Fruit fly (Drosophila melanogaster) whole organism, embryonic: ENCODE data around the gene CG15347.

Experiments
- Ada2b ChIP-seq: fragments of 200-800 bp; sonication (Bioruptor generic); IDR thresholded peaks from 2 replicates; pipeline ENCODE4 v1.3.6; 2022; ENCODE audit warnings: missing biosample characterization, missing genetic modification characterization
- Awh ChIP-seq: fragments of 200-800 bp; sonication (Bioruptor generic); IDR thresholded peaks from 2 replicates; pipeline ENCODE4, ENCODE4 v1.3.6; 2022; ENCODE audit warnings: missing biosample characterization, missing genetic modification characterization
- CG10543 ChIP-seq: fragments of 200-800 bp; sonication (Bioruptor generic); optimal IDR thresholded peaks from 3 replicates; lab custom pipeline; 2017; ENCODE audit warnings: missing biosample characterization, mild to moderate bottlenecking, missing genetic modification characterization, moderate library complexity
- CG11456 ChIP-seq: fragments of 200-800 bp; sonication (Bioruptor generic); IDR thresholded peaks from 3 replicates; pipeline ENCODE4 v1.3.6; 2022; ENCODE audit warnings: missing biosample characterization, missing genetic modification characterization
- CG11504 ChIP-seq: fragments of 200-800 bp; sonication (Bioruptor generic); optimal IDR thresholded peaks from 3 replicates; lab custom pipeline; 2019; ENCODE audit warnings: missing biosample characterization, mild to moderate bottlenecking, missing genetic modification characterization, moderate library complexity
- CG12071 ChIP-seq: fragments of 200-800 bp; sonication (Bioruptor generic); optimal IDR thresholded peaks from 3 replicates; lab custom pipeline; 2018; ENCODE audit warnings: missing biosample characterization, mild to moderate bottlenecking, missing genetic modification characterization
- CG12104 ChIP-seq: fragments of 200-800 bp; sonication (Bioruptor generic); optimal IDR thresholded peaks from 3 replicates; lab custom pipeline; 2016; ENCODE audit warnings: missing biosample characterization, missing genetic modification characterization
- CG15011 ChIP-seq: fragments of 200-800 bp; sonication (Bioruptor generic); optimal IDR thresholded peaks from 3 replicates; lab custom pipeline; 2018; ENCODE audit warnings: missing biosample characterization, mild to moderate bottlenecking, missing genetic modification characterization
- CG15696 ChIP-seq: fragments of 200-800 bp; sonication (Bioruptor generic); optimal IDR thresholded peaks from 2 replicates; lab custom pipeline; 2019; ENCODE audit warnings: missing biosample characterization, mild to moderate bottlenecking, missing genetic modification characterization, moderate library complexity
- CG16813 ChIP-seq: fragments of 200-800 bp; sonication (Bioruptor generic); IDR thresholded peaks from 3 replicates; pipeline ENCODE4 v1.3.6; 2022; ENCODE audit warnings: missing biosample characterization, missing genetic modification characterization; ENCODE audit not compliant: partially characterized antibody
- CG17186 ChIP-seq: fragments of 200-800 bp; sonication (Bioruptor generic); optimal IDR thresholded peaks from 3 replicates; lab custom pipeline; 2017; ENCODE audit warnings: missing biosample characterization, missing genetic modification reagents, missing genetic modification characterization
- CG17359 ChIP-seq: fragments of 200-800 bp; sonication (Bioruptor generic); optimal IDR thresholded peaks from 3 replicates; lab custom pipeline; 2018; ENCODE audit warnings: missing biosample characterization, mild to moderate bottlenecking, missing genetic modification characterization, moderate library complexity
- CG17361 ChIP-seq: fragments of 200-800 bp; sonication (Bioruptor generic); IDR thresholded peaks from 3 replicates; pipeline ENCODE4 v1.3.6; 2022; ENCODE audit warnings: missing biosample characterization, missing genetic modification characterization
- CG17612 ChIP-seq: fragments of 200-800 bp; sonication (Bioruptor generic); IDR thresholded peaks from 2 replicates; pipeline ENCODE4 v1.3.6; 2022; ENCODE audit warnings: missing biosample characterization, missing genetic modification characterization
- CG18619 ChIP-seq: fragments of 200-800 bp; sonication (Bioruptor generic); optimal IDR thresholded peaks from 3 replicates; lab custom pipeline; 2017; ENCODE audit warnings: missing biosample characterization, mild to moderate bottlenecking, missing genetic modification characterization
- CG3163 ChIP-seq: fragments of 200-800 bp; sonication (Bioruptor generic); optimal IDR thresholded peaks from 3 replicates; lab custom pipeline; 2016; ENCODE audit warnings: missing biosample characterization, missing genetic modification characterization
- CG32532 ChIP-seq: fragments of 200-800 bp; sonication (Bioruptor generic); IDR thresholded peaks from 2 replicates; pipeline ENCODE4 v1.3.6; 2022; ENCODE audit warnings: missing biosample characterization, missing genetic modification characterization
- CG32767 ChIP-seq: fragments of 200-800 bp; sonication (Bioruptor generic); IDR thresholded peaks from 2 replicates; pipeline ENCODE4 v1.3.6; 2022; ENCODE audit warnings: missing biosample characterization, missing genetic modification characterization
- CG33213 ChIP-seq: fragments of 200-800 bp; sonication (Bioruptor generic); optimal IDR thresholded peaks from 3 replicates; lab custom pipeline; 2016; ENCODE audit warnings: missing biosample characterization, missing genetic modification characterization
- CG34422 ChIP-seq: fragments of 200-800 bp; sonication (Bioruptor generic); IDR thresholded peaks from 3 replicates; pipeline ENCODE4 v1.3.6; 2022; ENCODE audit warnings: missing biosample characterization, missing genetic modification characterization
- CG4282 ChIP-seq: fragments of 200-800 bp; sonication (Bioruptor generic); optimal IDR thresholded peaks from 2 replicates; lab custom pipeline; 2016; ENCODE audit warnings: missing biosample characterization, missing genetic modification characterization
- CG4404 ChIP-seq: fragments of 200-800 bp; sonication (Bioruptor generic); IDR thresholded peaks from 2 replicates; pipeline ENCODE4 v1.3.6; 2022; ENCODE audit warnings: missing biosample characterization, missing genetic modification characterization
- CG6272 ChIP-seq: fragments of 200-800 bp; sonication (Bioruptor generic); IDR thresholded peaks from 2 replicates; pipeline ENCODE4 v1.3.6; 2022; ENCODE audit warnings: missing biosample characterization, missing genetic modification characterization
- CrebB ChIP-seq: fragments of 200-800 bp; sonication (Bioruptor generic); optimal IDR thresholded peaks from 3 replicates; lab custom pipeline; 2018; ENCODE audit warnings: missing biosample characterization, mild to moderate bottlenecking, missing genetic modification characterization
- Gsc ChIP-seq: fragments of 200-800 bp; sonication (Bioruptor generic); IDR thresholded peaks from 2 replicates; pipeline ENCODE4 v1.3.6; 2022; ENCODE audit warnings: missing biosample characterization, missing genetic modification characterization
- Lhr ChIP-seq: fragments of 200-800 bp; sonication (Bioruptor generic); optimal IDR thresholded peaks from 3 replicates; lab custom pipeline; 2017; ENCODE audit warnings: mild to moderate bottlenecking, missing biosample characterization, missing genetic modification reagents, missing genetic modification characterization
- Lim3 ChIP-seq: fragments of 200-800 bp; sonication (Bioruptor generic); IDR thresholded peaks from 2 replicates; pipeline ENCODE4 v1.3.6; 2022; ENCODE audit warnings: missing biosample characterization, missing genetic modification characterization
- NK7.1 ChIP-seq: fragments of 200-800 bp; sonication (Bioruptor generic); optimal IDR thresholded peaks from 3 replicates; lab custom pipeline; 2016; ENCODE audit warnings: missing biosample characterization, missing genetic modification characterization
- Nf-YB ChIP-seq: fragments of 200-800 bp; sonication (Bioruptor generic); optimal IDR thresholded peaks from 3 replicates; lab custom pipeline; 2019; ENCODE audit warnings: missing biosample characterization, mild to moderate bottlenecking, missing genetic modification characterization, moderate library complexity
- Nf-YC ChIP-seq: fragments of 200-800 bp; optimal IDR thresholded peaks from 3 replicates; lab custom pipeline; 2019; ENCODE audit warnings: missing biosample characterization, mild to moderate bottlenecking, missing genetic modification characterization, moderate library complexity
- Ravus ChIP-seq: fragments of 200-800 bp; sonication (Bioruptor generic); IDR thresholded peaks from 2 replicates; pipeline ENCODE4 v1.3.6; 2022; ENCODE audit warnings: missing biosample characterization, missing genetic modification characterization
- Six4 ChIP-seq: fragments of 200-800 bp; sonication (Bioruptor generic); optimal IDR thresholded peaks from 2 replicates; lab custom pipeline; 2016; ENCODE audit warnings: missing biosample characterization, missing genetic modification characterization
- Sry-δ ChIP-seq: fragments of 200-800 bp; sonication (Bioruptor generic); optimal IDR thresholded peaks from 2 replicates; lab custom pipeline; 2016; ENCODE audit warnings: missing biosample characterization, missing genetic modification characterization
- ara ChIP-seq: fragments of 200-800 bp; sonication (Bioruptor generic); IDR thresholded peaks from 2 replicates; pipeline ENCODE4 v1.3.6; 2022; ENCODE audit warnings: missing biosample characterization, missing genetic modification characterization
- bbx ChIP-seq: fragments of 200-800 bp; sonication (Bioruptor generic); IDR thresholded peaks from 2 replicates; pipeline ENCODE4 v1.3.6; 2022; ENCODE audit warnings: missing biosample characterization, missing genetic modification characterization; ENCODE audit not compliant: partially characterized antibody
- br ChIP-seq: fragments of >200 bp; optimal IDR thresholded peaks from 2 replicates; lab custom pipeline; 2017
- btn ChIP-seq: fragments of 200-800 bp; sonication (Bioruptor generic); optimal IDR thresholded peaks from 2 replicates; lab custom pipeline; 2016; ENCODE audit warnings: missing biosample characterization, missing genetic modification characterization
- dati ChIP-seq: fragments of 200-800 bp; sonication (Bioruptor generic); IDR thresholded peaks from 2 replicates; pipeline ENCODE4 v1.3.6; 2022; ENCODE audit warnings: missing biosample characterization, missing genetic modification characterization
- dmrt99B ChIP-seq: fragments of 200-800 bp; sonication (Bioruptor generic); optimal IDR thresholded peaks from 2 replicates; lab custom pipeline; 2018; ENCODE audit warnings: missing biosample characterization, mild to moderate bottlenecking, missing genetic modification characterization, moderate library complexity
- dpn ChIP-seq, 2 experiments: fragments of 200-800 bp; sonication (Bioruptor generic); optimal IDR thresholded peaks; 3 replicates each; lab custom pipeline; 2016; ENCODE audit warnings: missing biosample characterization in 2 of 2, missing genetic modification characterization in 2 of 2
- ems ChIP-seq: fragments of 200-800 bp; sonication (Bioruptor generic); optimal IDR thresholded peaks from 3 replicates; lab custom pipeline; 2016; ENCODE audit warnings: missing biosample characterization, missing genetic modification characterization
- en ChIP-seq: fragments of 200-800 bp; sonication (Bioruptor generic); optimal IDR thresholded peaks from 2 replicates; lab custom pipeline; 2016; ENCODE audit warnings: missing biosample characterization, missing genetic modification characterization
- hbn ChIP-seq: fragments of 200-800 bp; sonication (Bioruptor generic); IDR thresholded peaks from 2 replicates; pipeline ENCODE4 v1.3.6; 2022; ENCODE audit warnings: missing biosample characterization, missing genetic modification characterization; ENCODE audit not compliant: partially characterized antibody
- hkb ChIP-seq, 2 experiments: fragments of 200-800 bp in 1 of 2; fragments of >200 bp in 1 of 2; sonication (Bioruptor generic) in 1 of 2; IDR thresholded peaks in 1 of 2; optimal IDR thresholded peaks in 1 of 2; 2 replicates each; pipeline versions ENCODE4 v1.3.6 to Lab custom; 2017 to 2022; ENCODE audit warnings: missing biosample characterization in 1 of 2, missing genetic modification characterization in 1 of 2
- jumu ChIP-seq: fragments of 200-800 bp; sonication (Bioruptor generic); optimal IDR thresholded peaks from 3 replicates; lab custom pipeline; 2016; ENCODE audit warnings: missing biosample characterization, missing genetic modification characterization
- ranshi ChIP-seq: fragments of 200-800 bp; sonication (Bioruptor generic); IDR thresholded peaks from 2 replicates; pipeline ENCODE4 v1.3.6; 2022; ENCODE audit warnings: missing biosample characterization, missing genetic modification characterization
- salm ChIP-seq: fragments of 200-800 bp; sonication (Bioruptor generic); optimal IDR thresholded peaks from 2 replicates; lab custom pipeline; 2018; ENCODE audit warnings: missing biosample characterization, mild to moderate bottlenecking, missing genetic modification characterization
- tll ChIP-seq, 2 experiments: fragments of 200-800 bp in 1 of 2; fragments of >200 bp in 1 of 2; sonication (Bioruptor generic) in 1 of 2; optimal IDR thresholded peaks; 2 replicates each; lab custom pipeline; 2017 to 2019; ENCODE audit warnings: missing biosample characterization in 2 of 2, missing genetic modification characterization in 2 of 2, mild to moderate bottlenecking in 1 of 2, moderate library complexity in 1 of 2
- tna ChIP-seq: fragments of 200-800 bp; sonication (Bioruptor generic); IDR thresholded peaks from 2 replicates; pipeline ENCODE4 v1.3.6; 2022; ENCODE audit warnings: missing biosample characterization, missing genetic modification characterization; ENCODE audit not compliant: partially characterized antibody
- ttk ChIP-seq: fragments of 200-800 bp; sonication (Bioruptor generic); IDR thresholded peaks from 2 replicates; pipeline ENCODE4 v2.1.2; 2022; ENCODE audit warnings: missing biosample characterization, missing genetic modification characterization

CG15347 gene

DNA sequence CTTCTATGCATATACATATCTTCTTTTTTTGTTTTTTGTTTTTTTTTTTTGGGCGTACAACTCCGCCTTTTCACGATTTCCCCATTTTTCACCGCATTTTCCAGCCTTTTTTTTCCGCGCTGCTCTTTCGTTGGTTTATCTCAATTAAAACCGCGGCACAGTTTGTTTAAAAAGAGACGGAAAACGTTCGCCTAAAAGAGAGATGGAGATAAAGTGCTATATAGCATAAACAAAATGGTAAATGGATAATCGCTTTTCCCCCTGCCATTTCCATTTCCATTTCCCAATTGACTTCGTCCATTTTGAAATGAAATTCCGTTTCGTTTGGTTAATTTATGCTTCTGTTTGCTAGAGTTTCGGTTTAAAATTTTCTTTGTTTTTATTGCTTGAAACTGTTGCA is 13.5 kb downstream of the CG15347 start:
- TF ChIP-seq CG18619 (GFP tag; lab: Kevin White, UChicago) = no peak
- TF ChIP-seq Nf-YC (tag; lab: Kevin White, UChicago) = peak; percentile 50
- TF ChIP-seq Ravus = no peak
- no peak for TF ChIP-seq hkb (optimal IDR thresholded peaks at IDR 0.05; lab: Kevin White, UChicago)
- no peak for TF ChIP-seq hkb (GFP tag; IDR thresholded peaks at IDR 0.05; lab: Robert Waterston, UW)
- TF ChIP-seq CG32532 (GFP tag; lab: Robert Waterston, UW) = no peak
- no peak for TF ChIP-seq CG4404
- TF ChIP-seq ranshi (GFP tag; lab: Robert Waterston, UW) = no peak
- no peak for TF ChIP-seq dpn (GFP tag; optimal IDR thresholded peaks at IDR 0.05; lab: Kevin White, UChicago)
- TF ChIP-seq CG32767 = no peak
- no peak for TF ChIP-seq CG6272
- TF ChIP-seq Lim3 (GFP tag; lab: Robert Waterston, UW) = no peak
- no peak for TF ChIP-seq ems (GFP tag; lab: Kevin White, UChicago)
- TF ChIP-seq Nf-YB (GFP tag; lab: Kevin White, UChicago) = peak; percentile 78

DNA sequence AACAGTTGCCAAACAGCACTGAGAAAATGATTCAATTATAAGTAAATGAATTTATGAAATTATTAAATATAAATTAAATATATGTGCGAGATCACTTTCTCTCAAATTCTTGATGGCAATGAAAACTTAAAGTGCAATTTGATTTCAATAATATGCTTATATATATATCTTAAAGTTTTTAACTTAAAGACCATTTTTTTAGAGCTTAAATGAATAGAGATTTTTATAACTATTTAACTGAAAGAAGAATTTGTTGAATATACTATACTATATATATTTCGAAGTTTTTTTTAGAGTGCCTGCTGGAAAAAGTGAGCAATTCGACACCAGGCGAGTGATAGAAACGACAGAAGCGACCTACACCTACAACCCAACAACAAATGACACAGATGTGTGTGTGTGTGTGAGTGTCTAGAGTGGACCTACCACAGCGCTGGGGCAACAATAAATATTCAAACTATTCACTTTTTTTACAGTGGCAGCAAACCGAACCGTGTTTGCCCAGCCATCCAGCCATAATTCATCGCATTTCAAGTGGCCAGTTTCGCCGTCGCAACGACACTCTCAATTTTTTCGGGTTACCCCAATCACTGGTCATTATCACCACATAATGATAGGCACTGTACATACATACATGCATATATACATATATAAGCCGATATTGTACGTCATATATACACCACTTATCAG is 15.7 kb downstream of the CG15347 start:
- TF ChIP-seq btn (GFP tag; lab: Kevin White, UChicago) = no peak
- TF ChIP-seq dmrt99B = peak; percentile 75
- TF ChIP-seq ttk (GFP tag; lab: Robert Waterston, UW) = no peak
- TF ChIP-seq CG16813 (GFP tag; lab: Robert Waterston, UW) = no peak
- TF ChIP-seq Gsc (GFP tag; lab: Robert Waterston, UW) = no peak
- no peak for TF ChIP-seq salm (tag; lab: Kevin White, UChicago)
- TF ChIP-seq CG12071 (GFP tag; lab: Kevin White, UChicago) = no peak
- no peak for TF ChIP-seq br (lab: Kevin White, UChicago)
- no peak for TF ChIP-seq Ada2b (GFP tag; lab: Robert Waterston, UW)
- no peak for TF ChIP-seq hbn (GFP tag; lab: Robert Waterston, UW)
- no peak for TF ChIP-seq CG4282 (GFP tag; lab: Kevin White, UChicago)
- TF ChIP-seq CG15696 = peak; percentile 90
- TF ChIP-seq CG34422 = no peak; the same call in 2 of the 3 replicates
- TF ChIP-seq Six4 (GFP tag; lab: Kevin White, UChicago) = peak; percentile 17
- TF ChIP-seq tna (GFP tag; lab: Robert Waterston, UW) = no peak
- no peak for TF ChIP-seq en (GFP tag; lab: Kevin White, UChicago)
- peak; percentile 72 for TF ChIP-seq CG11504 (tag; lab: Kevin White, UChicago)
- no peak for TF ChIP-seq CG3163 (GFP tag; lab: Kevin White, UChicago)
- no peak for TF ChIP-seq CrebB
- TF ChIP-seq ara = no peak
- TF ChIP-seq CG15011 (GFP tag; lab: Kevin White, UChicago) = no peak
- TF ChIP-seq CG17361 (GFP tag; lab: Robert Waterston, UW) = peak; percentile 85
- TF ChIP-seq CG17186 = no peak
- no peak for TF ChIP-seq Sry-δ (GFP tag; lab: Kevin White, UChicago)
- no peak for TF ChIP-seq tll (GFP tag; optimal IDR thresholded peaks at IDR 0.05; lab: Kevin White, UChicago)
- TF ChIP-seq CG11456 (GFP tag; lab: Robert Waterston, UW) = no peak
- TF ChIP-seq Lhr (GFP tag; lab: Kevin White, UChicago) = no peak
- TF ChIP-seq NK7.1 (GFP tag; lab: Kevin White, UChicago) = no peak
- no peak for TF ChIP-seq jumu
- TF ChIP-seq CG17359 = peak; percentile 60
- TF ChIP-seq CG33213 (GFP tag; lab: Kevin White, UChicago) = no peak
- TF ChIP-seq Awh = peak; percentile 31; the same call in 1 of the 2 replicates
- TF ChIP-seq CG10543 (GFP tag; lab: Kevin White, UChicago) = peak; percentile 54
- no peak for TF ChIP-seq CG17612
- TF ChIP-seq bbx (GFP tag; lab: Robert Waterston, UW) = no peak
- no peak for TF ChIP-seq dati (GFP tag; lab: Robert Waterston, UW)
- TF ChIP-seq CG12104 (GFP tag; lab: Kevin White, UChicago) = no peak
